Worm (Caenorhabditis elegans): ENCODE results near the gene unc-112.
A peak's percentile ranks its signal among the peaks of the same experiment; 100 is the strongest.

- no peak for TF ChIP-seq hpl-2 (GFP tag; optimal IDR thresholded peaks at IDR 0.05)
- TF ChIP-seq grh-1 (GFP tag; IDR thresholded peaks at IDR 0.05), result no peak
- no peak for TF ChIP-seq lin-39 (tag; optimal IDR thresholded peaks at IDR 0.05)
- no peak for TF ChIP-seq lir-3 (tag; optimal IDR thresholded peaks at IDR 0.05; ENCODE audit: poor library complexity)
- no peak for TF ChIP-seq nhr-77 (tag; optimal IDR thresholded peaks at IDR 0.05)
- no peak for TF ChIP-seq egl-27 (tag; optimal IDR thresholded peaks at IDR 0.05)
- no peak for TF ChIP-seq elt-3 (tag; optimal IDR thresholded peaks at IDR 0.05)
- TF ChIP-seq ztf-4 (tag; optimal IDR thresholded peaks at IDR 0.05), result no peak
- TF ChIP-seq nhr-237 (tag; optimal IDR thresholded peaks at IDR 0.05), result no peak
- TF ChIP-seq lin-13 (GFP tag; optimal IDR thresholded peaks at IDR 0.05), result no peak
- TF ChIP-seq efl-1 (optimal IDR thresholded peaks at IDR 0.05), result no peak
- peak in 1 of 2 experiments; percentile 78 for TF ChIP-seq efl-1 (GFP tag; optimal IDR thresholded peaks at IDR 0.05 in 1 of 2)
- no peak for TF ChIP-seq alr-1 (tag; optimal IDR thresholded peaks at IDR 0.05; ENCODE audit: borderline replicate concordance)
These were observed 9.1 kb downstream of the unc-112 start for ce11 chrV:14687106-14687964.

Data from whole organism, L1 larva.